Fruit fly (Drosophila melanogaster) whole organism: ENCODE results near the gene CG11679.

Experiments
- psq ChIP-seq: fragments of >200 bp; optimal IDR thresholded peaks from 2 replicates; lab custom pipeline; 2017
- usp ChIP-seq: fragments of >200 bp; optimal IDR thresholded peaks from 2 replicates; lab custom pipeline; 2017; ENCODE audit warnings: missing biosample characterization, missing genetic modification characterization, mixed read lengths

DNA sequence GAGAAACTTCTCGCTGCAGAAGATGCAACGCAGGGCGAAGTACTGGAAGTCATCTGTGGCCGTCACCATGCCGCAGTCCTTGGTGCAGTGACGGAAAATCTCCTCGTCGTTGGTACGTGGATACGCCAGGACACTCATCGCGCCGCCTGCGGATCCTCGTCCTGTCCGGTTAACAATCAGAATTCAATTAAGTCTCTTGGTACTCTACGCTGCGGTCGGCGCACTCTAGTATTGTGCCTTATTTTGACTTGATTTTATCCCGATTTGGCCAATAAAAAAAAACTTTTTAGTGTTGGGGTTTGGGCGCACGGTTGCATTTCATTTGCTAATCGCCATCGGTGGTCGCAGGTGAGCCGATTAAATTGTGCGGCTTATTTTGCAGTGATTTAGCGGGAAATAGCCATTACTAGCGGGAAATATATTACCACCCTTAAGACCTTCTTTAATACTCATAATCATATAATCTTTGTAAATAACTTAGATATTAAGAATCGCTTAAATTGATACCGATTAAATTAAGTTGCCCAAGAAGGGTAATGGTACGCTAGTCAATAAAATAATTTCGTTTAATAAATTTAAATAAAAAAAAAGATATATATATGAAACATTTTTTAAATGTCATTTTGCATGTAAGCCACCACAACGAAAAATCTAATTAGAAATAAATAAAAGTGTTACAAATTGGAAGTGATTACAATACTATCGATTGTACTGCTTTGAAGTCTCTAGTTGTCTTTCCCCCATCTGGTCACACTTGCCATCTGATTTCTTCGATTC lies 7.3 kb upstream of the CG11679 start, which contains the start of the genes CG8944 and CCT6:
- TF ChIP-seq usp (no peak), psq (lab: Kevin White, UChicago) (no peak)
